Fruit fly (Drosophila melanogaster) whole organism, embryonic: ENCODE results near the gene CG44837.

Source experiments
- D ChIP-seq, 2 experiments: fragments of 200-800 bp in 1 of 2; fragments of >200 bp in 1 of 2; sonication (Bioruptor generic) in 1 of 2; optimal IDR thresholded peaks; 2 replicates in 1 of 2; 3 replicates in 1 of 2; lab custom pipeline; 2017; ENCODE audit warnings: mild to moderate bottlenecking in 1 of 2, missing biosample characterization in 1 of 2, missing genetic modification characterization in 1 of 2, missing genetic modification reagents in 1 of 2
- Dll ChIP-seq: fragments of 200-800 bp; sonication (Bioruptor generic); IDR thresholded peaks from 4 replicates; pipeline ENCODE4 v1.3.6; 2022; ENCODE audit warnings: missing biosample characterization, missing genetic modification characterization; ENCODE audit not compliant: partially characterized antibody
- E2f2 ChIP-seq: fragments of 200-800 bp; sonication (Bioruptor generic); IDR thresholded peaks from 2 replicates; pipeline ENCODE4 v1.3.6; 2022; ENCODE audit warnings: missing biosample characterization, missing genetic modification characterization
- Xrp1 ChIP-seq: fragments of 200-800 bp; sonication (Bioruptor generic); IDR thresholded peaks from 2 replicates; pipeline ENCODE4 v1.3.6; 2022; ENCODE audit warnings: missing biosample characterization, missing genetic modification characterization
- crp ChIP-seq, 2 experiments: fragments of 200-800 bp; sonication (Bioruptor generic); optimal IDR thresholded peaks; 2 replicates in 1 of 2; 3 replicates in 1 of 2; lab custom pipeline; 2017; ENCODE audit warnings: missing biosample characterization in 2 of 2, missing genetic modification characterization in 2 of 2, mild to moderate bottlenecking in 1 of 2, moderate library complexity in 1 of 2

CG44837 gene

DNA sequence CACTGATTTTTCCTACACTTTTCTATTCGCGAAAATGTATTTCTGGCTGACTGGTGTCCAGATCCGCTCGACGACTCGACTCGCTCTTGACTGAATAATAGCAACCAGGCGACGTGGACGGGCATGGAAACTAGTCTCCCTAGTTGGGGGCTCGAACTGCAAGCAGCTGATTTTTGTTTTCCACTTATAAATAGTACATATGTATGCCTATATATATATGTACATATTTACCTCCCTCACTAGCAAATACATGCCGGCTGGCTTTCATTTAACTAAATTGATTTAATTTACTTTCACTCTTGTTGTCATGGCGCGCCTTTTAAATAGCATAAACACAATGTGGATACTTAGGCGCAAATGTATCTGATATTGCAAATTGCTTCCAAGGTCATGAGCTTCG, 137.9 kb downstream of the CG44837 start, which contains the start of gene Gcat:
Gcat (minus strand) TSS at position 101 of the 400 bp plus-strand sequence.
- TF ChIP-seq crp (GFP tag; optimal IDR thresholded peaks at IDR 0.05; lab: Kevin White, UChicago) (peak in 1 of 2 experiments; percentile 14), Dll (GFP tag; lab: Robert Waterston, UW) (no peak), Xrp1 (GFP tag; lab: Robert Waterston, UW) (no peak), E2f2 (GFP tag; lab: Robert Waterston, UW) (peak; percentile 26; the same call in 1 of the 2 replicates), D (optimal IDR thresholded peaks at IDR 0.05; lab: Kevin White, UChicago) (no peak), D (GFP tag; optimal IDR thresholded peaks at IDR 0.05; lab: Kevin White, UChicago) (no peak)
- TF ChIP-seq, all 482 proteins: peak for 2
